Worm (Caenorhabditis elegans) whole organism, midembryonic: ENCODE results near the gene ldb-1.

Experiments
- T22C8.4 ChIP-seq: fragments of 200-800 bp; sonication (Bioruptor generic); IDR thresholded peaks from 2 replicates; pipeline ENCODE4 v1.3.6; 2022; ENCODE audit warnings: missing genetic modification characterization, missing compliant biosample characterization
- cog-1 ChIP-seq: sonication (generic microtip); optimal IDR thresholded peaks from 2 replicates; lab custom pipeline; 2016; ENCODE audit warnings: missing genetic modification characterization, missing compliant biosample characterization
- flt-1 ChIP-seq: fragments of 200-800 bp; sonication (Bioruptor generic); IDR thresholded peaks from 2 replicates; pipeline ENCODE4 v1.3.6; 2022; ENCODE audit warnings: missing genetic modification characterization, missing compliant biosample characterization
- klf-2 ChIP-seq: fragments of 200-800 bp; sonication (Bioruptor generic); conservative IDR thresholded peaks from 2 replicates; pipeline ENCODE4 v1.3.6; 2022; ENCODE audit warnings: missing genetic modification reagents, missing genetic modification characterization, missing compliant biosample characterization
- med-1 ChIP-seq: sonication (generic microtip); optimal IDR thresholded peaks from 2 replicates; lab custom pipeline; 2017; ENCODE audit warnings: missing genetic modification characterization, mild to moderate bottlenecking, missing compliant biosample characterization, antibody characterized with exemption, missing genetic modification reagents; ENCODE audit not compliant: insufficient read depth
- ref-1 ChIP-seq: fragments of 200-800 bp; sonication (Bioruptor generic); conservative IDR thresholded peaks from 2 replicates; pipeline ENCODE4 v1.3.6; 2022; ENCODE audit warnings: missing genetic modification reagents, missing genetic modification characterization, missing compliant biosample characterization
- tab-1 ChIP-seq: fragments of 200-800 bp; sonication (Bioruptor generic); IDR thresholded peaks from 2 replicates; pipeline ENCODE4 v1.3.6; 2022; ENCODE audit warnings: missing genetic modification characterization, missing compliant biosample characterization
- ztf-23 ChIP-seq: fragments of 200-800 bp; sonication (Bioruptor generic); IDR thresholded peaks from 2 replicates; pipeline ENCODE4 v1.3.6; 2022; ENCODE audit warnings: missing genetic modification reagents, missing genetic modification characterization, missing compliant biosample characterization
- ztf-29 ChIP-seq: fragments of 200-800 bp; sonication (Bioruptor generic); IDR thresholded peaks from 2 replicates; pipeline ENCODE4 v1.3.6; 2022; ENCODE audit warnings: missing genetic modification reagents, missing genetic modification characterization, missing compliant biosample characterization

Gene ldb-1

ce11 chrX:11001750-11002149 lies 27.0 kb upstream of the ldb-1 start, which contains the start of gene col-177:
col-177 (minus strand) TSS chrX:11001850.
- TF ChIP-seq T22C8.4 (no peak), med-1 (GFP tag; lab: Kevin White, UChicago) (no peak), ztf-23 (GFP tag; lab: Robert Waterston, UW) (no peak), klf-2 (GFP tag; lab: Robert Waterston, UW) (no peak), tab-1 (GFP tag; lab: Robert Waterston, UW) (no peak), ref-1 (GFP tag; lab: Robert Waterston, UW) (no peak), flt-1 (GFP tag; lab: Robert Waterston, UW) (no peak), cog-1 (tag; lab: Kevin White, UChicago) (no peak), ztf-29 (no peak)

ce11 chrX:11003701-11004100 lies 25.0 kb upstream of the ldb-1 start:
- TF ChIP-seq tab-1 (GFP tag; lab: Robert Waterston, UW) (no peak), ztf-29 (no peak), klf-2 (GFP tag; lab: Robert Waterston, UW) (no peak), cog-1 (tag; lab: Kevin White, UChicago) (no peak), ref-1 (GFP tag; lab: Robert Waterston, UW) (no peak), T22C8.4 (no peak), med-1 (GFP tag; lab: Kevin White, UChicago) (no peak), ztf-23 (GFP tag; lab: Robert Waterston, UW) (no peak)

ce11 chrX:11007393-11007792 lies 21.3 kb upstream of the ldb-1 start:
- TF ChIP-seq med-1 (GFP tag; lab: Kevin White, UChicago) (no peak), cog-1 (tag; lab: Kevin White, UChicago) (no peak), T22C8.4 (no peak), ref-1 (GFP tag; lab: Robert Waterston, UW) (no peak), klf-2 (GFP tag; lab: Robert Waterston, UW) (no peak), ztf-29 (no peak), ztf-23 (GFP tag; lab: Robert Waterston, UW) (no peak), flt-1 (GFP tag; lab: Robert Waterston, UW) (no peak), tab-1 (GFP tag; lab: Robert Waterston, UW) (no peak)

ce11 chrX:11008052-11008451 lies 20.7 kb upstream of the ldb-1 start, which contains the start of gene del-5:
del-5 (minus strand) TSS chrX:11008181.
- TF ChIP-seq ref-1 (GFP tag; lab: Robert Waterston, UW) (no peak), tab-1 (GFP tag; lab: Robert Waterston, UW) (no peak), flt-1 (GFP tag; lab: Robert Waterston, UW) (no peak), cog-1 (tag; lab: Kevin White, UChicago) (no peak), ztf-23 (GFP tag; lab: Robert Waterston, UW) (no peak), klf-2 (GFP tag; lab: Robert Waterston, UW) (no peak), T22C8.4 (no peak), med-1 (GFP tag; lab: Kevin White, UChicago) (no peak), ztf-29 (no peak)

ce11 chrX:11008954-11009353 lies 19.8 kb upstream of the ldb-1 start, which contains the start of gene ttr-31:
ttr-31 (minus strand) TSS chrX:11009054.
- TF ChIP-seq klf-2 (GFP tag; lab: Robert Waterston, UW), result no peak
- TF ChIP-seq flt-1 (GFP tag; lab: Robert Waterston, UW), result no peak
- TF ChIP-seq tab-1 (GFP tag; lab: Robert Waterston, UW), result no peak
- TF ChIP-seq ztf-23 (GFP tag; lab: Robert Waterston, UW), result no peak
- TF ChIP-seq T22C8.4, result no peak
- no peak for TF ChIP-seq ref-1 (GFP tag; lab: Robert Waterston, UW)
- no peak for TF ChIP-seq cog-1 (tag; lab: Kevin White, UChicago)
- TF ChIP-seq med-1 (GFP tag; lab: Kevin White, UChicago), result no peak

ce11 chrX:11010565-11010964 lies 18.2 kb upstream of the ldb-1 start, which contains the start of gene F58A3.4:
F58A3.4 (minus strand) TSS chrX:11010665.
- TF ChIP-seq klf-2 (GFP tag; lab: Robert Waterston, UW), result no peak
- TF ChIP-seq ztf-29, result no peak
- no peak for TF ChIP-seq flt-1 (GFP tag; lab: Robert Waterston, UW)
- no peak for TF ChIP-seq med-1 (GFP tag; lab: Kevin White, UChicago)
- TF ChIP-seq T22C8.4, result no peak
- no peak for TF ChIP-seq tab-1 (GFP tag; lab: Robert Waterston, UW)
- no peak for TF ChIP-seq ztf-23 (GFP tag; lab: Robert Waterston, UW)
- no peak for TF ChIP-seq ref-1 (GFP tag; lab: Robert Waterston, UW)
- no peak for TF ChIP-seq cog-1 (tag; lab: Kevin White, UChicago)

- TF ChIP-seq cog-1 (tag; lab: Kevin White, UChicago) (no peak), ztf-29 (no peak), flt-1 (GFP tag; lab: Robert Waterston, UW) (no peak), ref-1 (GFP tag; lab: Robert Waterston, UW) (no peak), T22C8.4 (no peak), klf-2 (GFP tag; lab: Robert Waterston, UW) (no peak), med-1 (GFP tag; lab: Kevin White, UChicago) (no peak), tab-1 (GFP tag; lab: Robert Waterston, UW) (no peak), ztf-23 (GFP tag; lab: Robert Waterston, UW) (no peak)
Measured at ce11 chrX:11012337-11012736, 16.4 kb upstream of the ldb-1 start, which contains the start of gene F58A3.3. F58A3.3 (plus strand) TSS chrX:11012637.

- no peak for TF ChIP-seq flt-1 (GFP tag; lab: Robert Waterston, UW)
- no peak for TF ChIP-seq med-1 (GFP tag; lab: Kevin White, UChicago)
- TF ChIP-seq ztf-23 (GFP tag; lab: Robert Waterston, UW), result no peak
- no peak for TF ChIP-seq ztf-29
- no peak for TF ChIP-seq ref-1 (GFP tag; lab: Robert Waterston, UW)
- no peak for TF ChIP-seq tab-1 (GFP tag; lab: Robert Waterston, UW)
- TF ChIP-seq klf-2 (GFP tag; lab: Robert Waterston, UW), result no peak
- no peak for TF ChIP-seq cog-1 (tag; lab: Kevin White, UChicago)
- no peak for TF ChIP-seq T22C8.4
Measured at ce11 chrX:11014394-11015280, 14.1 kb upstream of the ldb-1 start.
